ENCODE assay signal across 1 fruit fly cellular context in the genomic region with DNA sequence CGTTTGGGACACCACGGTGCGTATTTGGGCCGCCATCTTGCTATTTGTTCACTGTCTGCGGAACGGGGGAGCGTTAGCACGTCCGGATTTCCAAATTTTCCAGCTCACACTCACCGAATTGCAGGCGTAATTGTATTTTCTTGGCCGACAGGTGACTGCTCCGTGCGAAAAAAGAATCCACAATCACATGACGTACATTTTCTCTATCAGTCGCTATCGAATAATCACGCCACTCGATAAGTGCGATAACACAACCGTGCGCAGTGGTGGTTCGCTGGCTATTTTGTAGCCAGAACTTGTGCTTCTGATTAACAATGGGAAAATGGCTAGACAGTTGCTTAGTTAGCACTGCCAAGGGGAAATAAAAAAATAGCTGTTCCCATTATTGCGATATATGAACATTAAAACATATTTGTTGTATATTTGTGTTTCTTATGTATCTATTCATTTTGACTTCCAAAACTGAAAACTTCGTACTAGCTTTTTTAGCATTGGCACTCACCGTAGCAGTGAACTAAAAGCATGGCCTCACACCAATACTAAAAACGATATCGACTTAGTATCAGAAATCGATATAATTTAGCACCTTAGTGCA.
A peak's percentile ranks its signal among the peaks of the same experiment; 100 is the strongest.
TF ChIP-seq lines count a peak whose summit lies in the region.

A gene (minus strand): TSS at position 225 of the 595 bp plus-strand sequence.

TF ChIP-seq in whole organism, embryonic, 481 proteins besides CTCF, POLR2A, EP300 and RAD21 (continued from another document and continues in another):
- TF ChIP-seq HmgZ (tag; optimal IDR thresholded peaks at IDR 0.05; lab: Kevin White, UChicago): peak; percentile 42
- peak; percentile 56 for TF ChIP-seq dm (GFP tag; optimal IDR thresholded peaks at IDR 0.05; lab: Kevin White, UChicago)
- TF ChIP-seq ro (GFP tag; IDR thresholded peaks at IDR 0.05; lab: Robert Waterston, UW): no peak
- no peak for TF ChIP-seq en (GFP tag; optimal IDR thresholded peaks at IDR 0.05; lab: Kevin White, UChicago)
- no peak for TF ChIP-seq HHEX (GFP tag; optimal IDR thresholded peaks at IDR 0.05; lab: Kevin White, UChicago)
- no peak for TF ChIP-seq Asciz (GFP tag; optimal IDR thresholded peaks at IDR 0.05; lab: Kevin White, UChicago)
- no peak for TF ChIP-seq CG11398 (GFP tag; optimal IDR thresholded peaks at IDR 0.05; lab: Kevin White, UChicago)
- no peak for TF ChIP-seq ssp (GFP tag; IDR thresholded peaks at IDR 0.05; lab: Robert Waterston, UW)
- no peak for TF ChIP-seq tio (GFP tag; optimal IDR thresholded peaks at IDR 0.05; lab: Kevin White, UChicago)
- TF ChIP-seq CG6683 (GFP tag; optimal IDR thresholded peaks at IDR 0.05; lab: Kevin White, UChicago): no peak
- peak; percentile 51 for TF ChIP-seq gfzf (GFP tag; optimal IDR thresholded peaks at IDR 0.05; lab: Kevin White, UChicago)
- peak; percentile 22 for TF ChIP-seq lilli (GFP tag; optimal IDR thresholded peaks at IDR 0.05; lab: Kevin White, UChicago)
- no peak for TF ChIP-seq CG5180 (GFP tag; optimal IDR thresholded peaks at IDR 0.05; lab: Kevin White, UChicago)
- no peak for TF ChIP-seq CG8359 (GFP tag; optimal IDR thresholded peaks at IDR 0.05; lab: Kevin White, UChicago; ENCODE audit: borderline replicate concordance)
- peak; percentile 16 for TF ChIP-seq grau (tag; optimal IDR thresholded peaks at IDR 0.05; lab: Kevin White, UChicago)
- TF ChIP-seq bab2 (GFP tag; optimal IDR thresholded peaks at IDR 0.05; lab: Kevin White, UChicago): no peak
- no peak for TF ChIP-seq sima (GFP tag; optimal IDR thresholded peaks at IDR 0.05; lab: Kevin White, UChicago)
- TF ChIP-seq CG14014 (GFP tag; IDR thresholded peaks at IDR 0.05; lab: Robert Waterston, UW): no peak
- peak; percentile 58; the same call in 2 of the 3 replicates for TF ChIP-seq CG17361 (GFP tag; IDR thresholded peaks at IDR 0.05; lab: Robert Waterston, UW)
- TF ChIP-seq cg (GFP tag; optimal IDR thresholded peaks at IDR 0.05; lab: Kevin White, UChicago): no peak
- no peak for TF ChIP-seq Dfd (GFP tag; optimal IDR thresholded peaks at IDR 0.05; lab: Kevin White, UChicago)
- peak; percentile 65 for TF ChIP-seq CG17829 (tag; optimal IDR thresholded peaks at IDR 0.05; lab: Kevin White, UChicago)
- TF ChIP-seq CG11247 (GFP tag; IDR thresholded peaks at IDR 0.05; lab: Robert Waterston, UW): no peak
- TF ChIP-seq Rfx (GFP tag; IDR thresholded peaks at IDR 0.05; lab: Robert Waterston, UW): 0 out of 2 replicates have a peak, but pooled peaks have one; percentile 4
- TF ChIP-seq toy (GFP tag; IDR thresholded peaks at IDR 0.05; lab: Robert Waterston, UW): no peak
- TF ChIP-seq CG1647 (GFP tag; optimal IDR thresholded peaks at IDR 0.05; lab: Kevin White, UChicago): no peak
- TF ChIP-seq aop (GFP tag; IDR thresholded peaks at IDR 0.05; lab: Robert Waterston, UW): no peak
- no peak for TF ChIP-seq jigr1 (GFP tag; IDR thresholded peaks at IDR 0.05; lab: Robert Waterston, UW)
- TF ChIP-seq onecut (GFP tag; IDR thresholded peaks at IDR 0.05; lab: Robert Waterston, UW): no peak
- no peak for TF ChIP-seq Elba2 (GFP tag; optimal IDR thresholded peaks at IDR 0.05; lab: Kevin White, UChicago)
- no peak for TF ChIP-seq chif (GFP tag; optimal IDR thresholded peaks at IDR 0.05; lab: Kevin White, UChicago)
- no peak for TF ChIP-seq Aef1 (GFP tag; IDR thresholded peaks at IDR 0.05; lab: Robert Waterston, UW)
- TF ChIP-seq CG1529 (GFP tag; optimal IDR thresholded peaks at IDR 0.05; lab: Kevin White, UChicago): no peak
- no peak for TF ChIP-seq Sox100B (GFP tag; optimal IDR thresholded peaks at IDR 0.05; lab: Kevin White, UChicago)
- TF ChIP-seq pita (GFP tag; optimal IDR thresholded peaks at IDR 0.05; lab: Kevin White, UChicago): peak; percentile 78
- TF ChIP-seq CG9215 (GFP tag; IDR thresholded peaks at IDR 0.05; lab: Robert Waterston, UW): no peak
- no peak for TF ChIP-seq nerfin-1 (tag; optimal IDR thresholded peaks at IDR 0.05; lab: Kevin White, UChicago)
- no peak for TF ChIP-seq Dbx (GFP tag; IDR thresholded peaks at IDR 0.05; lab: Robert Waterston, UW)
- TF ChIP-seq Awh (GFP tag; IDR thresholded peaks at IDR 0.05; lab: Robert Waterston, UW): no peak
- TF ChIP-seq CG9727 (GFP tag; optimal IDR thresholded peaks at IDR 0.05; lab: Kevin White, UChicago): peak; percentile 32
- peak; percentile 68; the same call in 2 of the 3 replicates for TF ChIP-seq CG14860 (GFP tag; IDR thresholded peaks at IDR 0.05; lab: Robert Waterston, UW; ENCODE audit: partially characterized antibody)
- peak; percentile 50 for TF ChIP-seq twi (tag; optimal IDR thresholded peaks at IDR 0.05; lab: Kevin White, UChicago)
- no peak for TF ChIP-seq NFAT (GFP tag; IDR thresholded peaks at IDR 0.05; lab: Robert Waterston, UW)
- TF ChIP-seq CG1602 (GFP tag; optimal IDR thresholded peaks at IDR 0.05; lab: Kevin White, UChicago): no peak
- TF ChIP-seq CG17612 (GFP tag; IDR thresholded peaks at IDR 0.05; lab: Robert Waterston, UW): no peak
- TF ChIP-seq CG1233 (GFP tag; optimal IDR thresholded peaks at IDR 0.05; lab: Kevin White, UChicago): no peak
- TF ChIP-seq Lim3 (GFP tag; IDR thresholded peaks at IDR 0.05; lab: Robert Waterston, UW): no peak
- TF ChIP-seq da (GFP tag; optimal IDR thresholded peaks at IDR 0.05; lab: Kevin White, UChicago): no peak
- TF ChIP-seq Opbp (GFP tag; IDR thresholded peaks at IDR 0.05; lab: Robert Waterston, UW; ENCODE audit: partially characterized antibody): peak; percentile 48; the same call in 1 of the 3 replicates
- no peak for TF ChIP-seq wdn (GFP tag; IDR thresholded peaks at IDR 0.05; lab: Robert Waterston, UW)
- TF ChIP-seq CG15514 (GFP tag; optimal IDR thresholded peaks at IDR 0.05; lab: Kevin White, UChicago): peak; percentile 55
- peak; percentile 68 for TF ChIP-seq phol (tag; optimal IDR thresholded peaks at IDR 0.05; lab: Kevin White, UChicago)
- TF ChIP-seq CG10366 (GFP tag; IDR thresholded peaks at IDR 0.05; lab: Robert Waterston, UW): no peak
- TF ChIP-seq CG32767 (GFP tag; IDR thresholded peaks at IDR 0.05; lab: Robert Waterston, UW): no peak
- TF ChIP-seq slp2 (GFP tag; optimal IDR thresholded peaks at IDR 0.05; lab: Kevin White, UChicago): no peak
- TF ChIP-seq CG17568 (GFP tag; optimal IDR thresholded peaks at IDR 0.05; lab: Kevin White, UChicago): no peak
- no peak for TF ChIP-seq lab (GFP tag; optimal IDR thresholded peaks at IDR 0.05; lab: Kevin White, UChicago)
- TF ChIP-seq ATbp (GFP tag; optimal IDR thresholded peaks at IDR 0.05; lab: Kevin White, UChicago): no peak
- TF ChIP-seq CG18619 (GFP tag; optimal IDR thresholded peaks at IDR 0.05; lab: Kevin White, UChicago): no peak
- peak; percentile 72 for TF ChIP-seq BEAF-32 (GFP tag; optimal IDR thresholded peaks at IDR 0.05; lab: Kevin White, UChicago)
- TF ChIP-seq vvl (GFP tag; IDR thresholded peaks at IDR 0.05; lab: Robert Waterston, UW): no peak
- no peak for TF ChIP-seq run (tag; optimal IDR thresholded peaks at IDR 0.05; lab: Kevin White, UChicago)
- no peak; the same call in 1 of the 2 replicates for TF ChIP-seq Bgb (GFP tag; IDR thresholded peaks at IDR 0.05; lab: Robert Waterston, UW; ENCODE audit: partially characterized antibody)
- no peak for TF ChIP-seq CG6254 (GFP tag; optimal IDR thresholded peaks at IDR 0.05; lab: Kevin White, UChicago)
- peak; percentile 99 for TF ChIP-seq CG11560 (tag; IDR thresholded peaks at IDR 0.05; lab: Robert Waterston, UW)
- TF ChIP-seq CG14050 (GFP tag; IDR thresholded peaks at IDR 0.05; lab: Robert Waterston, UW): no peak
- no peak for TF ChIP-seq schlank (tag; optimal IDR thresholded peaks at IDR 0.05; lab: Kevin White, UChicago)
- TF ChIP-seq CG32772 (GFP tag; IDR thresholded peaks at IDR 0.05; lab: Robert Waterston, UW): no peak
- no peak for TF ChIP-seq CG11723 (GFP tag; optimal IDR thresholded peaks at IDR 0.05; lab: Kevin White, UChicago)
- no peak for TF ChIP-seq CG15696 (tag; optimal IDR thresholded peaks at IDR 0.05; lab: Kevin White, UChicago)
- TF ChIP-seq fd102C (GFP tag; optimal IDR thresholded peaks at IDR 0.05; lab: Kevin White, UChicago): no peak
- TF ChIP-seq CG18262 (tag; optimal IDR thresholded peaks at IDR 0.05; lab: Kevin White, UChicago): no peak
- no peak for TF ChIP-seq CG1024 (GFP tag; IDR thresholded peaks at IDR 0.05; lab: Robert Waterston, UW)
- TF ChIP-seq Lpt (GFP tag; optimal IDR thresholded peaks at IDR 0.05; lab: Kevin White, UChicago): no peak
- no peak for TF ChIP-seq Drgx (GFP tag; IDR thresholded peaks at IDR 0.05; lab: Robert Waterston, UW)
- no peak for TF ChIP-seq CG3726 (GFP tag; IDR thresholded peaks at IDR 0.05; lab: Robert Waterston, UW)
- no peak for TF ChIP-seq CG6175 (GFP tag; IDR thresholded peaks at IDR 0.05; lab: Robert Waterston, UW)
- TF ChIP-seq CG13296 (GFP tag; optimal IDR thresholded peaks at IDR 0.05; lab: Kevin White, UChicago): no peak
- TF ChIP-seq CG11695 (GFP tag; IDR thresholded peaks at IDR 0.05; lab: Robert Waterston, UW): no peak
- 0 out of 2 replicates have a peak, but pooled peaks have one; percentile 14 for TF ChIP-seq Ada2b (GFP tag; IDR thresholded peaks at IDR 0.05; lab: Robert Waterston, UW)
- TF ChIP-seq scrt (GFP tag; optimal IDR thresholded peaks at IDR 0.05; lab: Kevin White, UChicago): no peak
- TF ChIP-seq D19B (GFP tag; optimal IDR thresholded peaks at IDR 0.05; lab: Kevin White, UChicago): no peak
- no peak for TF ChIP-seq odd (GFP tag; optimal IDR thresholded peaks at IDR 0.05; lab: Kevin White, UChicago)
- TF ChIP-seq CG8290 (GFP tag; optimal IDR thresholded peaks at IDR 0.05; lab: Kevin White, UChicago): no peak
- TF ChIP-seq CG8290 (tag; optimal IDR thresholded peaks at IDR 0.05; lab: Kevin White, UChicago): peak in 1 of 2 experiments; percentile 2
- TF ChIP-seq Oaz (GFP tag; IDR thresholded peaks at IDR 0.05; lab: Robert Waterston, UW): no peak
- no peak for TF ChIP-seq cad (GFP tag; optimal IDR thresholded peaks at IDR 0.05; lab: Kevin White, UChicago)
- TF ChIP-seq CG12104 (GFP tag; optimal IDR thresholded peaks at IDR 0.05; lab: Kevin White, UChicago): no peak
- no peak for TF ChIP-seq CG18476 (GFP tag; optimal IDR thresholded peaks at IDR 0.05; lab: Kevin White, UChicago)
- TF ChIP-seq CG7745 (tag; optimal IDR thresholded peaks at IDR 0.05; lab: Kevin White, UChicago): no peak
- peak; percentile 21 for TF ChIP-seq nom (GFP tag; optimal IDR thresholded peaks at IDR 0.05; lab: Kevin White, UChicago)
- no peak for TF ChIP-seq Optix (GFP tag; IDR thresholded peaks at IDR 0.05; lab: Robert Waterston, UW)
- TF ChIP-seq CrebB (tag; optimal IDR thresholded peaks at IDR 0.05; lab: Kevin White, UChicago): no peak
- no peak for TF ChIP-seq slou (GFP tag; optimal IDR thresholded peaks at IDR 0.05; lab: Kevin White, UChicago)
- no peak for TF ChIP-seq Rx (GFP tag; IDR thresholded peaks at IDR 0.05; lab: Robert Waterston, UW)
- no peak for TF ChIP-seq usp (GFP tag; optimal IDR thresholded peaks at IDR 0.05; lab: Kevin White, UChicago)
- no peak for TF ChIP-seq CG2199 (GFP tag; IDR thresholded peaks at IDR 0.05; lab: Robert Waterston, UW)
- peak; percentile 57 for TF ChIP-seq CG8478 (optimal IDR thresholded peaks at IDR 0.05; lab: Kevin White, UChicago)
- TF ChIP-seq zfh1 (GFP tag; IDR thresholded peaks at IDR 0.05; lab: Robert Waterston, UW): no peak
- no peak for TF ChIP-seq fru (optimal IDR thresholded peaks at IDR 0.05; lab: Kevin White, UChicago)
- TF ChIP-seq HLHmδ (GFP tag; optimal IDR thresholded peaks at IDR 0.05; lab: Kevin White, UChicago): peak; percentile 4
- no peak for TF ChIP-seq kni (GFP tag; optimal IDR thresholded peaks at IDR 0.05; lab: Kevin White, UChicago)
- TF ChIP-seq peb (GFP tag; IDR thresholded peaks at IDR 0.05; lab: Robert Waterston, UW): no peak
- TF ChIP-seq CG7963 (GFP tag; IDR thresholded peaks at IDR 0.05; lab: Robert Waterston, UW; ENCODE audit: partially characterized antibody): no peak
- no peak for TF ChIP-seq sd (tag; optimal IDR thresholded peaks at IDR 0.05; lab: Kevin White, UChicago)
- no peak for TF ChIP-seq h (optimal IDR thresholded peaks at IDR 0.05; lab: Kevin White, UChicago)
- no peak for TF ChIP-seq yki (optimal IDR thresholded peaks at IDR 0.05; lab: Kevin White, UChicago)
- no peak for TF ChIP-seq her (GFP tag; optimal IDR thresholded peaks at IDR 0.05; lab: Kevin White, UChicago)
- no peak for TF ChIP-seq Hand (GFP tag; optimal IDR thresholded peaks at IDR 0.05; lab: Kevin White, UChicago)
- TF ChIP-seq gro (GFP tag; optimal IDR thresholded peaks at IDR 0.05; lab: Kevin White, UChicago): no peak
- TF ChIP-seq Xbp1 (GFP tag; optimal IDR thresholded peaks at IDR 0.05; lab: Kevin White, UChicago): peak; percentile 37
- TF ChIP-seq Usf (GFP tag; optimal IDR thresholded peaks at IDR 0.05; lab: Kevin White, UChicago): peak; percentile 72
- TF ChIP-seq zf30C (GFP tag; optimal IDR thresholded peaks at IDR 0.05; lab: Kevin White, UChicago): no peak
- no peak; the same call in 1 of the 2 replicates for TF ChIP-seq nerfin-2 (GFP tag; IDR thresholded peaks at IDR 0.05; lab: Robert Waterston, UW; ENCODE audit: partially characterized antibody)
- no peak for TF ChIP-seq jing (GFP tag; optimal IDR thresholded peaks at IDR 0.05; lab: Kevin White, UChicago)
- TF ChIP-seq tup (GFP tag; optimal IDR thresholded peaks at IDR 0.05; lab: Kevin White, UChicago): no peak
- TF ChIP-seq CG2712 (tag; optimal IDR thresholded peaks at IDR 0.05; lab: Kevin White, UChicago): peak; percentile 47
- peak; percentile 29; the same call in 1 of the 2 replicates for TF ChIP-seq CG6689 (GFP tag; IDR thresholded peaks at IDR 0.05; lab: Robert Waterston, UW)
- peak; percentile 63 for TF ChIP-seq Ets65A (GFP tag; lab: Kevin White, UChicago)
- peak; percentile 10 for TF ChIP-seq Ssrp (tag; optimal IDR thresholded peaks at IDR 0.05; lab: Kevin White, UChicago)
- peak; percentile 5 for TF ChIP-seq grn (GFP tag; optimal IDR thresholded peaks at IDR 0.05; lab: Kevin White, UChicago)
- no peak for TF ChIP-seq CG4282 (GFP tag; optimal IDR thresholded peaks at IDR 0.05; lab: Kevin White, UChicago)
- no peak for TF ChIP-seq D19A (tag; optimal IDR thresholded peaks at IDR 0.05; lab: Kevin White, UChicago)
- no peak for TF ChIP-seq CG10274 (GFP tag; optimal IDR thresholded peaks at IDR 0.05; lab: Kevin White, UChicago)
- TF ChIP-seq vfl (GFP tag; optimal IDR thresholded peaks at IDR 0.05; lab: Kevin White, UChicago): no peak
- TF ChIP-seq CG18011 (GFP tag; optimal IDR thresholded peaks at IDR 0.05; lab: Kevin White, UChicago): peak; percentile 17
- TF ChIP-seq CG8944 (GFP tag; optimal IDR thresholded peaks at IDR 0.05; lab: Kevin White, UChicago): no peak
- no peak for TF ChIP-seq HLH54F (GFP tag; optimal IDR thresholded peaks at IDR 0.05; lab: Kevin White, UChicago)
- TF ChIP-seq CG10979 (tag; optimal IDR thresholded peaks at IDR 0.05; lab: Kevin White, UChicago): no peak
- no peak for TF ChIP-seq croc (GFP tag; conservative IDR thresholded peaks at IDR 0.05; lab: Robert Waterston, UW)
